Worm (Caenorhabditis elegans): ENCODE measurements around the gene fipr-3.

DNA sequence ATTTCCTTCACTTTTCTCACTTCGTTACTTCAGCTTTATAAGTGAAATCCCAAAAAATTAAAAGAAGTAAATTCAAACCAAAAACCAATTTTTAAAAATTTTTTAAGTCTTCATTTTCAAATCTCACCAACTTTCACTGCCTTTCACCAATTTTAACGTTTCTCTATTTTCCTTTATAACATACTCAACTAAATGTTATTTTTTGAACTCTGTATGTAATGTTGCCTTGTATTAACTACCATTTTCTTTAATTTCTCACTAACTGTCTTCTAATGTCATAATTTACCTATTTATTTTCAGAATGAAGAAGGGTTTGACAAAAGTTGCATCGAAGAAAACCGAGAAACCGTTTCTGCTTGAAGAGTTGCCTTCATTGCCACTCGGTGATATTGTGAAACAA is 21.5 kb downstream of the fipr-3 start, which contains the start of gene F23D12.4:
- no peak for TF ChIP-seq pqm-1 (tag; optimal IDR thresholded peaks at IDR 0.05)
- TF ChIP-seq fkh-10 (GFP tag; optimal IDR thresholded peaks at IDR 0.05) = no peak
- TF ChIP-seq hlh-13 (GFP tag; optimal IDR thresholded peaks at IDR 0.05) = no peak
- TF ChIP-seq lin-11 (tag; optimal IDR thresholded peaks at IDR 0.05) = no peak
- no peak for TF ChIP-seq tbx-2 (tag; optimal IDR thresholded peaks at IDR 0.05)
- no peak for TF ChIP-seq dmd-4 (tag; optimal IDR thresholded peaks at IDR 0.05; ENCODE audit: borderline replicate concordance)

Data from whole organism, late embryonic.